Worm (Caenorhabditis elegans): ENCODE measurements around the gene sap-140.

Gene sap-140

ce11 chrIII:7530830-7531229 is 31.3 kb downstream of the sap-140 start:
- TF ChIP-seq hlh-1 (tag; optimal IDR thresholded peaks at IDR 0.05) (no peak), pha-4 (tag; optimal IDR thresholded peaks at IDR 0.05) (no peak), ztf-11 (tag; optimal IDR thresholded peaks at IDR 0.05) (no peak), unc-39 (tag; optimal IDR thresholded peaks at IDR 0.05) (no peak)

DNA sequence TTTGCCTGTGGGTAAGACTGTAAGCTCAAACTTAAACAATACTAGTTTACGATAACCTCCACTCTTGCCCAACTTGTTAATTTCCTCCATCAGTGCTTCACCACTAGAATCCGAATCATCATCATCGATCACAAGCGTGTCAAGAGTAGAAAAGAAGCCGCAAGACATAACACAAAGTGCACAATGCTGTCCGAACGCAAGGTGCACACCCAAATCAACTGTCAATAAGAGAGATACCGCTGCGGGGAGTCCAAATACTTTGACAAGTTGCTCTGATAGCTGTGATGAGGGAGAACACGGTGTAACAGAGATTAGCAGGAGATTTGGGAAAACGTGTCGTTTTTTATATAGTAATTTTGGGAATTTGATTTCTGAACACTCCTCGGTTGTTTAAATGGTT is 31.8 kb downstream of the sap-140 start:
- TF ChIP-seq hlh-1 (tag; optimal IDR thresholded peaks at IDR 0.05) = peak; percentile 67
- TF ChIP-seq lin-13 (tag; optimal IDR thresholded peaks at IDR 0.05) = no peak
- peak; percentile 72 for TF ChIP-seq unc-62 (GFP tag; optimal IDR thresholded peaks at IDR 0.05)

DNA sequence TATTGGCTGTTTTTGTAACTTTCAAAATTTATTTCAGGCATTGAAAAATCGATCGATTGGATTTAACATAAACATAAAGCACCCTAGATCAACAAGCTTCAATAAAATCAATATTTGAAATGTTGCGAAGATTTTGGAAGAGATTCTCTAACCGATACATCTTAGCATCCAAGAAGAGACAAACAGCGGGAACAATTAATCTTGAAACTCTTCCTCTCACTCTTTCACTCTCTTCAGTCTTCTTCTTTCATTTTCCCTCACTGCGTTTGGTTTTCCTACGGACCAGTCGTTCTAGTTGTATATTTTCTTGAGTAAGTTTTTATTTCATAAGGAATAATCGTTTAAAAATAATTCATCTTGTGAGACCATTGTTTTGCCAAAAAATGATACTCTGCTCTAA is 33.5 kb downstream of the sap-140 start:
- TF ChIP-seq flh-1 (GFP tag; optimal IDR thresholded peaks at IDR 0.05) (no peak), mls-2 (tag; optimal IDR thresholded peaks at IDR 0.05) (no peak), sptf-1 (tag; optimal IDR thresholded peaks at IDR 0.05) (no peak), ceh-39 (tag; optimal IDR thresholded peaks at IDR 0.05) (no peak), ztf-11 (tag; optimal IDR thresholded peaks at IDR 0.05) (no peak), pha-4 (tag; optimal IDR thresholded peaks at IDR 0.05) (no peak), nhr-12 (tag; optimal IDR thresholded peaks at IDR 0.05) (no peak), nhr-28 (tag; optimal IDR thresholded peaks at IDR 0.05) (no peak)

ce11 chrIII:7534648-7535047 is 35.1 kb downstream of the sap-140 start:
- TF ChIP-seq hlh-1 (tag; optimal IDR thresholded peaks at IDR 0.05) (peak; percentile 45), elt-1 (tag; optimal IDR thresholded peaks at IDR 0.05; ENCODE audit: borderline replicate concordance, insufficient read depth) (no peak), nhr-2 (tag; optimal IDR thresholded peaks at IDR 0.05) (no peak), nhr-76 (tag; optimal IDR thresholded peaks at IDR 0.05) (no peak), lsy-2 (tag; optimal IDR thresholded peaks at IDR 0.05) (peak; percentile 29), bed-3 (GFP tag; optimal IDR thresholded peaks at IDR 0.05) (no peak), drap-1 (GFP tag; optimal IDR thresholded peaks at IDR 0.05) (no peak), unc-39 (tag; optimal IDR thresholded peaks at IDR 0.05) (no peak), sem-2 (GFP tag; optimal IDR thresholded peaks at IDR 0.05) (no peak), ceh-83 (GFP tag; optimal IDR thresholded peaks at IDR 0.05) (no peak), elt-3 (tag; optimal IDR thresholded peaks at IDR 0.05) (no peak), snpc-4 (tag; optimal IDR thresholded peaks at IDR 0.05) (no peak), unc-120 (tag; optimal IDR thresholded peaks at IDR 0.05; ENCODE audit: poor library complexity, severe bottlenecking) (peak; percentile 45), tbx-8 (GFP tag; optimal IDR thresholded peaks at IDR 0.05) (no peak), sptf-1 (tag; optimal IDR thresholded peaks at IDR 0.05) (no peak), mab-5 (tag; optimal IDR thresholded peaks at IDR 0.05) (no peak), lin-32 (GFP tag; optimal IDR thresholded peaks at IDR 0.05) (no peak), ztf-11 (tag; optimal IDR thresholded peaks at IDR 0.05) (no peak), pha-4 (tag; optimal IDR thresholded peaks at IDR 0.05) (no peak), nhr-28 (tag; optimal IDR thresholded peaks at IDR 0.05) (no peak), nhr-12 (tag; optimal IDR thresholded peaks at IDR 0.05) (no peak), M03D4.4 (tag; optimal IDR thresholded peaks at IDR 0.05) (no peak), nhr-237 (tag; optimal IDR thresholded peaks at IDR 0.05) (no peak), mls-2 (tag; optimal IDR thresholded peaks at IDR 0.05) (no peak), blmp-1 (tag; optimal IDR thresholded peaks at IDR 0.05) (no peak), cnd-1 (tag; optimal IDR thresholded peaks at IDR 0.05) (no peak), ceh-39 (tag; optimal IDR thresholded peaks at IDR 0.05) (no peak), unc-62 (GFP tag; optimal IDR thresholded peaks at IDR 0.05) (peak; percentile 82), ces-1 (GFP tag; optimal IDR thresholded peaks at IDR 0.05) (no peak), ceh-43 (GFP tag; optimal IDR thresholded peaks at IDR 0.05) (no peak), lin-13 (tag; optimal IDR thresholded peaks at IDR 0.05) (no peak), flh-1 (GFP tag; optimal IDR thresholded peaks at IDR 0.05) (no peak), mep-1 (tag; optimal IDR thresholded peaks at IDR 0.05) (no peak), zip-8 (tag; optimal IDR thresholded peaks at IDR 0.05) (no peak)

DNA sequence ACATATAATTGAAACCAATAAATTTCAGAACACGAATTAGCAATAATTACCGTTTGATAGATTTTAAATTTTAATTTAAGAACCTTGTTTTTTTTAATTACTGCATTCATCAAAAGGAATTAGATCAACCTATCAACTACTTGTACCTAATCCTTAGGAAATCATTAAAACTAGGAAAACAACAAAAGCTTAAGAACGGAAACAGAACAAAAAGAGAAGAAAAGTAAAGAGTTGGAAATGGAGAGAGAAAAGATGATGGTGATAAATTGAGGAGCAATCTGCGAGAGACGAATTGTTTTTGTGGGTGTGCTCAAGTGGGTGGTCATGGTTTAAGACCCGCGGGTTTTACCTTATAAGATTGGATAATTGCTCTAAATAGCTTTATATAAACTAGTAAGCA is 35.8 kb downstream of the sap-140 start:
- TF ChIP-seq mls-2 (tag; optimal IDR thresholded peaks at IDR 0.05) (no peak), ceh-39 (tag; optimal IDR thresholded peaks at IDR 0.05) (no peak), ceh-43 (GFP tag; optimal IDR thresholded peaks at IDR 0.05) (no peak), flh-1 (GFP tag; optimal IDR thresholded peaks at IDR 0.05) (no peak), elt-1 (tag; optimal IDR thresholded peaks at IDR 0.05; ENCODE audit: borderline replicate concordance, insufficient read depth) (no peak), lin-13 (tag; optimal IDR thresholded peaks at IDR 0.05) (no peak), nhr-28 (tag; optimal IDR thresholded peaks at IDR 0.05) (no peak), sptf-1 (tag; optimal IDR thresholded peaks at IDR 0.05) (no peak), ham-2 (GFP tag; optimal IDR thresholded peaks at IDR 0.05) (no peak), mab-5 (tag; optimal IDR thresholded peaks at IDR 0.05) (no peak), M03D4.4 (tag; optimal IDR thresholded peaks at IDR 0.05) (no peak), mep-1 (tag; optimal IDR thresholded peaks at IDR 0.05) (no peak)

Measured in whole organism, mixed stage, embryonic.